Worm (Caenorhabditis elegans) whole organism, young adult: ENCODE data around the gene F26F4.9.

Source experiments
- B0336.3 ChIP-seq: fragments of 200-800 bp; sonication (Bioruptor generic); IDR thresholded peaks from 2 replicates; pipeline ENCODE4 v1.3.6; 2022; ENCODE audit warnings: missing genetic modification characterization, missing compliant biosample characterization
- C06A6.2 ChIP-seq: fragments of 200-800 bp; sonication (Bioruptor generic); conservative IDR thresholded peaks from 2 replicates; pipeline ENCODE4 v1.3.6; 2022; ENCODE audit warnings: missing genetic modification characterization, missing compliant biosample characterization
- C17E4.6 ChIP-seq: fragments of 200-800 bp; sonication (Bioruptor generic); IDR thresholded peaks from 2 replicates; pipeline ENCODE4 v1.3.6; 2022; ENCODE audit warnings: missing genetic modification reagents, missing genetic modification characterization, missing compliant biosample characterization
- F23B12.7 ChIP-seq: sonication (generic microtip); optimal IDR thresholded peaks from 2 replicates; lab custom pipeline; 2017; ENCODE audit warnings: missing genetic modification characterization, mild to moderate bottlenecking, missing compliant biosample characterization, antibody characterized with exemption, moderate library complexity; ENCODE audit not compliant: insufficient read depth
- F33H1.4 ChIP-seq: fragments of 200-800 bp; sonication (Bioruptor generic); IDR thresholded peaks from 2 replicates; pipeline ENCODE4 v1.3.6; 2022; ENCODE audit warnings: missing genetic modification reagents, missing genetic modification characterization, missing compliant biosample characterization
- F57C9.4 ChIP-seq: sonication (generic microtip); optimal IDR thresholded peaks from 2 replicates; lab custom pipeline; 2017; ENCODE audit warnings: mild to moderate bottlenecking, missing genetic modification characterization, missing compliant biosample characterization
- Y56A3A.18 ChIP-seq: fragments of 200-800 bp; sonication (Bioruptor generic); IDR thresholded peaks from 2 replicates; pipeline ENCODE4 v1.3.6; 2022; ENCODE audit warnings: missing genetic modification reagents, missing genetic modification characterization, missing compliant biosample characterization
- ZK185.1 ChIP-seq: sonication (generic microtip); optimal IDR thresholded peaks from 2 replicates; lab custom pipeline; 2016; ENCODE audit warnings: mild to moderate bottlenecking, missing genetic modification characterization, missing compliant biosample characterization; ENCODE audit not compliant: poor library complexity, severe bottlenecking
- akir-1 ChIP-seq: fragments of 200-800 bp; sonication (Bioruptor generic); optimal IDR thresholded peaks from 2 replicates; lab custom pipeline; 2018; ENCODE audit warnings: mild to moderate bottlenecking, missing genetic modification characterization, moderate library complexity, missing compliant biosample characterization
- ama-1 ChIP-seq, 3 experiments: fragments of 150-350 bp in 1 of 3; sonication (generic microtip) in 2 of 3; optimal IDR thresholded peaks; 2 replicates each; lab custom pipeline; 2014 to 2018; ENCODE audit warnings: missing biosample characterization in 2 of 3, missing genetic modification characterization in 2 of 3, missing genetic modification reagents in 2 of 3
- attf-5 ChIP-seq: fragments of 200-800 bp; sonication (Bioruptor generic); optimal IDR thresholded peaks from 2 replicates; lab custom pipeline; 2018; ENCODE audit warnings: mild to moderate bottlenecking, missing genetic modification characterization, missing compliant biosample characterization
- attf-6 ChIP-seq: fragments of 200-800 bp; sonication (Bioruptor generic); IDR thresholded peaks from 2 replicates; pipeline ENCODE4 v1.3.6; 2022; ENCODE audit warnings: missing genetic modification reagents, missing genetic modification characterization, missing compliant biosample characterization
- bed-1 ChIP-seq: fragments of 200-800 bp; sonication (Bioruptor generic); IDR thresholded peaks from 2 replicates; pipeline ENCODE4 v1.3.6; 2022; ENCODE audit warnings: missing genetic modification reagents, missing genetic modification characterization, missing compliant biosample characterization
- cebp-2 ChIP-seq: fragments of 200-800 bp; sonication (Bioruptor generic); IDR thresholded peaks from 2 replicates; pipeline ENCODE4 v1.3.6; 2022; ENCODE audit warnings: missing genetic modification characterization, missing compliant biosample characterization
- ceh-100 ChIP-seq: fragments of 200-800 bp; sonication (Bioruptor generic); IDR thresholded peaks from 2 replicates; pipeline ENCODE4 v1.3.6; 2022; ENCODE audit warnings: missing genetic modification reagents, missing genetic modification characterization, missing compliant biosample characterization
- ceh-40 ChIP-seq: fragments of 200-800 bp; sonication (Bioruptor generic); IDR thresholded peaks from 2 replicates; pipeline ENCODE4 v1.3.6; 2022; ENCODE audit warnings: missing genetic modification characterization, missing compliant biosample characterization
- ceh-91 ChIP-seq: fragments of 200-800 bp; sonication (Bioruptor generic); IDR thresholded peaks from 2 replicates; pipeline ENCODE4 v1.3.6; 2022; ENCODE audit warnings: missing genetic modification reagents, missing genetic modification characterization, missing compliant biosample characterization
- die-1 ChIP-seq: sonication (generic microtip); optimal IDR thresholded peaks from 2 replicates; lab custom pipeline; 2016; ENCODE audit warnings: missing genotype, mild to moderate bottlenecking, missing genetic modification characterization, missing compliant biosample characterization
- efl-1 ChIP-seq: fragments of 150-350 bp; optimal IDR thresholded peaks from 2 replicates; lab custom pipeline; 2014; ENCODE audit warnings: missing biosample characterization, missing genetic modification reagents, missing genetic modification characterization
- egl-44 ChIP-seq: fragments of 200-800 bp; sonication (Bioruptor generic); IDR thresholded peaks from 2 replicates; pipeline ENCODE4 v1.3.6; 2022; ENCODE audit warnings: missing genetic modification reagents, missing genetic modification characterization, missing compliant biosample characterization
- egrh-3 ChIP-seq: fragments of 200-800 bp; sonication (Bioruptor generic); IDR thresholded peaks from 2 replicates; pipeline ENCODE4 v1.3.6; 2022; ENCODE audit warnings: missing genetic modification reagents, missing genetic modification characterization, missing compliant biosample characterization
- him-1 ChIP-seq: sonication (generic microtip); optimal IDR thresholded peaks from 2 replicates; lab custom pipeline; 2016; ENCODE audit warnings: missing genotype, missing genetic modification reagents, missing genetic modification characterization, missing compliant biosample characterization
- hmg-20 ChIP-seq: fragments of 200-800 bp; sonication (Bioruptor generic); IDR thresholded peaks from 2 replicates; pipeline ENCODE4 v1.3.6; 2022; ENCODE audit warnings: missing genetic modification reagents, missing genetic modification characterization, missing compliant biosample characterization
- lag-1 ChIP-seq: fragments of 200-800 bp; sonication (Bioruptor generic); IDR thresholded peaks from 2 replicates; pipeline ENCODE4 v1.3.6; 2022; ENCODE audit warnings: missing genetic modification reagents, missing genetic modification characterization, missing compliant biosample characterization
- let-526 ChIP-seq: fragments of 200-800 bp; sonication (Bioruptor generic); IDR thresholded peaks from 2 replicates; pipeline ENCODE4 v1.3.6; 2022; ENCODE audit warnings: missing genetic modification reagents, missing genetic modification characterization, missing compliant biosample characterization
- lin-35 ChIP-seq, 3 experiments: fragments of 150-350 bp in 2 of 3; sonication (generic microtip) in 1 of 3; optimal IDR thresholded peaks; 2 replicates each; lab custom pipeline; 2014 to 2018; ENCODE audit warnings: missing biosample characterization in 3 of 3, missing genetic modification characterization in 3 of 3, missing genetic modification reagents in 3 of 3
- lin-54 ChIP-seq: fragments of 200-800 bp; sonication (Bioruptor generic); optimal IDR thresholded peaks from 2 replicates; lab custom pipeline; 2018; ENCODE audit warnings: mild to moderate bottlenecking, missing genetic modification characterization, missing compliant biosample characterization
- lsl-1 ChIP-seq: fragments of 200-800 bp; sonication (Bioruptor generic); optimal IDR thresholded peaks from 2 replicates; lab custom pipeline; 2018; ENCODE audit warnings: mild to moderate bottlenecking, missing genetic modification characterization, moderate library complexity, missing compliant biosample characterization
- madf-3 ChIP-seq: fragments of 200-800 bp; sonication (Bioruptor generic); IDR thresholded peaks from 2 replicates; pipeline ENCODE4 v1.3.6; 2022; ENCODE audit warnings: missing genetic modification reagents, missing genetic modification characterization, missing compliant biosample characterization
- mel-28 ChIP-seq: sonication (generic microtip); optimal IDR thresholded peaks from 2 replicates; lab custom pipeline; 2016; ENCODE audit warnings: borderline replicate concordance, mild to moderate bottlenecking, missing genetic modification characterization, missing compliant biosample characterization
- nhr-27 ChIP-seq: fragments of 200-800 bp; sonication (Bioruptor generic); optimal IDR thresholded peaks from 2 replicates; lab custom pipeline; 2018; ENCODE audit warnings: mild to moderate bottlenecking, missing genetic modification characterization, moderate library complexity, missing compliant biosample characterization
- rcor-1 ChIP-seq: fragments of 200-800 bp; sonication (Bioruptor generic); IDR thresholded peaks from 2 replicates; pipeline ENCODE4 v1.3.6; 2022; ENCODE audit warnings: missing genetic modification reagents, missing genetic modification characterization, missing compliant biosample characterization
- sea-2 ChIP-seq: fragments of 200-800 bp; sonication (Bioruptor generic); IDR thresholded peaks from 2 replicates; pipeline ENCODE4 v1.3.6; 2022; ENCODE audit warnings: missing genetic modification characterization, missing compliant biosample characterization
- snpc-1.1 ChIP-seq: sonication (generic microtip); optimal IDR thresholded peaks from 2 replicates; lab custom pipeline; 2017; ENCODE audit warnings: missing genetic modification characterization, mild to moderate bottlenecking, missing compliant biosample characterization, antibody characterized with exemption, moderate library complexity, missing genotype, missing genetic modification reagents; ENCODE audit not compliant: insufficient read depth
- somi-1 ChIP-seq: fragments of 200-800 bp; sonication (Bioruptor generic); optimal IDR thresholded peaks from 2 replicates; lab custom pipeline; 2018; ENCODE audit warnings: mild to moderate bottlenecking, missing genetic modification characterization, missing compliant biosample characterization
- tbx-9 ChIP-seq: sonication (generic microtip); optimal IDR thresholded peaks from 2 replicates; lab custom pipeline; 2016; ENCODE audit warnings: borderline replicate concordance, missing genetic modification characterization, inconsistent platforms, missing compliant biosample characterization
- tlf-1 ChIP-seq: fragments of 200-800 bp; sonication (Bioruptor generic); optimal IDR thresholded peaks from 2 replicates; lab custom pipeline; 2018; ENCODE audit warnings: mild to moderate bottlenecking, missing genetic modification characterization, missing compliant biosample characterization
- zfh-2 ChIP-seq: fragments of 200-800 bp; sonication (Bioruptor generic); conservative IDR thresholded peaks from 2 replicates; pipeline ENCODE4 v1.3.6; 2022; ENCODE audit warnings: missing genetic modification reagents, missing genetic modification characterization, missing compliant biosample characterization
- ztf-22 ChIP-seq: fragments of 200-800 bp; sonication (Bioruptor generic); optimal IDR thresholded peaks from 2 replicates; lab custom pipeline; 2018; ENCODE audit warnings: mild to moderate bottlenecking, missing genetic modification characterization, moderate library complexity, missing compliant biosample characterization
- ztf-25 ChIP-seq: fragments of 200-800 bp; sonication (Bioruptor generic); IDR thresholded peaks from 2 replicates; pipeline ENCODE4 v1.3.6; 2022; ENCODE audit warnings: missing genetic modification reagents, missing genetic modification characterization, missing compliant biosample characterization
- ztf-26 ChIP-seq: sonication (generic microtip); optimal IDR thresholded peaks from 2 replicates; lab custom pipeline; 2017; ENCODE audit warnings: missing genetic modification characterization, missing compliant biosample characterization
- ztf-28 ChIP-seq: fragments of 200-800 bp; sonication (Bioruptor generic); IDR thresholded peaks from 2 replicates; pipeline ENCODE4 v1.3.6; 2022; ENCODE audit warnings: missing genetic modification reagents, missing genetic modification characterization, missing compliant biosample characterization

F26F4.9 gene

ce11 chrIII:4930154-4930679 is 17.9 kb upstream of the F26F4.9 start, which contains the start of gene set-2 (continued):
- peak; percentile 97 for TF ChIP-seq lin-54
- 0 out of 2 replicates have a peak, but pooled peaks have one; percentile 79 for TF ChIP-seq bed-1 (GFP tag; lab: Robert Waterston, UW)
- TF ChIP-seq somi-1 (GFP tag; lab: Kevin White, UChicago), result no peak
- no peak for TF ChIP-seq tbx-9 (tag; lab: Kevin White, UChicago)
- 0 out of 2 replicates have a peak, but pooled peaks have one; percentile 30 for TF ChIP-seq zfh-2
- peak; percentile 54; the same call in 1 of the 2 replicates for TF ChIP-seq ceh-40
- no peak for TF ChIP-seq ztf-22 (GFP tag; lab: Kevin White, UChicago)
- TF ChIP-seq efl-1, result peak; percentile 92
- TF ChIP-seq ceh-100 (GFP tag; lab: Robert Waterston, UW), result peak; percentile 50
- TF ChIP-seq ztf-26 (tag; lab: Kevin White, UChicago), result no peak
- TF ChIP-seq C06A6.2 (GFP tag; lab: Robert Waterston, UW), result no peak
- TF ChIP-seq lag-1 (GFP tag; lab: Robert Waterston, UW), result no peak
- TF ChIP-seq rcor-1 (GFP tag; lab: Robert Waterston, UW), result peak; percentile 81
- TF ChIP-seq ceh-91 (GFP tag; lab: Robert Waterston, UW), result peak; percentile 82
- peak; percentile 91 for TF ChIP-seq attf-5 (GFP tag; lab: Kevin White, UChicago)
- TF ChIP-seq F23B12.7 (tag; lab: Kevin White, UChicago), result no peak
- peak; percentile 40 for TF ChIP-seq snpc-1.1 (tag; lab: Kevin White, UChicago)
- TF ChIP-seq akir-1, result no peak
- peak; percentile 89 for TF ChIP-seq madf-3 (GFP tag; lab: Robert Waterston, UW)
- peak; percentile 86 for TF ChIP-seq let-526 (GFP tag; lab: Robert Waterston, UW)
- TF ChIP-seq F33H1.4 (GFP tag; lab: Robert Waterston, UW), result peak; percentile 76
- TF ChIP-seq die-1 (tag; lab: Kevin White, UChicago), result no peak
- TF ChIP-seq sea-2, result no peak
- peak; percentile 63 for TF ChIP-seq B0336.3 (GFP tag; lab: Robert Waterston, UW)
- TF ChIP-seq ama-1 (optimal IDR thresholded peaks at IDR 0.05; lab: Kevin White, UChicago), result no peak
- TF ChIP-seq ama-1 (GFP tag; optimal IDR thresholded peaks at IDR 0.05; lab: Kevin White, UChicago), result no peak
- peak; percentile 43; the same call in 1 of the 2 replicates for TF ChIP-seq egrh-3 (GFP tag; lab: Robert Waterston, UW)
- TF ChIP-seq him-1 (tag; lab: Kevin White, UChicago), result peak; percentile 3
- no peak for TF ChIP-seq Y56A3A.18 (GFP tag; lab: Robert Waterston, UW)
- TF ChIP-seq hmg-20 (GFP tag; lab: Robert Waterston, UW), result no peak
- peak; percentile 93 for TF ChIP-seq ZK185.1 (tag; lab: Kevin White, UChicago)
- TF ChIP-seq C17E4.6 (GFP tag; lab: Robert Waterston, UW), result peak; percentile 59; the same call in 1 of the 2 replicates
- TF ChIP-seq cebp-2 (GFP tag; lab: Robert Waterston, UW), result no peak
- TF ChIP-seq attf-6 (GFP tag; lab: Robert Waterston, UW), result peak; percentile 29; the same call in 1 of the 2 replicates
- TF ChIP-seq mel-28 (tag; lab: Kevin White, UChicago), result no peak
- peak; percentile 81; the same call in 1 of the 2 replicates for TF ChIP-seq ztf-28 (GFP tag; lab: Robert Waterston, UW)
- no peak for TF ChIP-seq nhr-27 (tag; lab: Kevin White, UChicago)
- TF ChIP-seq tlf-1 (GFP tag; lab: Kevin White, UChicago), result peak; percentile 77
- TF ChIP-seq F57C9.4, result no peak
- peak; percentile 69; the same call in 1 of the 2 replicates for TF ChIP-seq egl-44
- peak; percentile 75 for TF ChIP-seq lsl-1 (GFP tag; lab: Kevin White, UChicago)
- peak; percentile 87 for TF ChIP-seq ztf-25 (GFP tag; lab: Robert Waterston, UW)
- peak; percentile 29 to 89 (median 79) for TF ChIP-seq lin-35 (GFP tag; optimal IDR thresholded peaks at IDR 0.05; lab: Kevin White, UChicago)
